Worm (Caenorhabditis elegans) whole organism, late embryonic: ENCODE data around the gene Y57G11C.30.
A peak's percentile ranks its signal among the peaks of the same experiment; 100 is the strongest.

Experiments
- C08G9.2 ChIP-seq: sonication (generic microtip); optimal IDR thresholded peaks from 2 replicates; lab custom pipeline; 2016; ENCODE audit warnings: mild to moderate bottlenecking, missing genetic modification characterization, moderate library complexity, missing compliant biosample characterization
- F13H6.1 ChIP-seq: sonication (generic microtip); optimal IDR thresholded peaks from 2 replicates; lab custom pipeline; 2016; ENCODE audit warnings: missing genetic modification characterization, missing compliant biosample characterization
- K09A11.1 ChIP-seq: sonication (generic microtip); optimal IDR thresholded peaks from 2 replicates; lab custom pipeline; 2017; ENCODE audit warnings: antibody characterized with exemption, mild to moderate bottlenecking, missing genetic modification characterization, missing compliant biosample characterization; ENCODE audit not compliant: insufficient read depth
- T23F11.4 ChIP-seq: fragments of 200-800 bp; sonication (Bioruptor generic); optimal IDR thresholded peaks from 2 replicates; lab custom pipeline; 2018; ENCODE audit warnings: mild to moderate bottlenecking, missing genetic modification characterization, missing compliant biosample characterization
- ahr-1 ChIP-seq: sonication (generic microtip); optimal IDR thresholded peaks from 2 replicates; lab custom pipeline; 2016; ENCODE audit warnings: missing genetic modification characterization, missing compliant biosample characterization
- ceh-14 ChIP-seq: sonication (generic microtip); optimal IDR thresholded peaks from 2 replicates; lab custom pipeline; 2016; ENCODE audit warnings: missing genotype, missing genetic modification characterization, missing compliant biosample characterization
- ceh-18 ChIP-seq: sonication (generic microtip); optimal IDR thresholded peaks from 2 replicates; lab custom pipeline; 2016; ENCODE audit warnings: missing genetic modification characterization, missing compliant biosample characterization
- ceh-30 ChIP-seq: fragments of 150-350 bp; optimal IDR thresholded peaks from 2 replicates; lab custom pipeline; 2014; ENCODE audit warnings: missing biosample characterization, missing genetic modification characterization
- ceh-34 ChIP-seq: sonication (generic microtip); optimal IDR thresholded peaks from 2 replicates; lab custom pipeline; 2016; ENCODE audit warnings: mild to moderate bottlenecking, missing genetic modification characterization, missing compliant biosample characterization
- ceh-45 ChIP-seq: fragments of 200-800 bp; sonication (Bioruptor generic); IDR thresholded peaks from 2 replicates; pipeline ENCODE4 v1.3.6; 2022; ENCODE audit warnings: missing genetic modification reagents, missing genetic modification characterization, missing compliant biosample characterization
- ceh-6 ChIP-seq: fragments of 200-800 bp; sonication (Bioruptor generic); optimal IDR thresholded peaks from 2 replicates; lab custom pipeline; 2018; ENCODE audit warnings: mild to moderate bottlenecking, missing genetic modification characterization, missing compliant biosample characterization
- ceh-9 ChIP-seq: sonication (generic microtip); optimal IDR thresholded peaks from 2 replicates; lab custom pipeline; 2016; ENCODE audit warnings: mild to moderate bottlenecking, missing genetic modification characterization, inconsistent platforms, missing compliant biosample characterization
- dmd-4 ChIP-seq: sonication (generic microtip); optimal IDR thresholded peaks from 2 replicates; lab custom pipeline; 2016; ENCODE audit warnings: borderline replicate concordance, missing genetic modification characterization, missing compliant biosample characterization
- dve-1 ChIP-seq: sonication (generic microtip); optimal IDR thresholded peaks from 2 replicates; lab custom pipeline; 2017; ENCODE audit warnings: antibody characterized with exemption, mild to moderate bottlenecking, missing genetic modification characterization, missing compliant biosample characterization
- elt-2 ChIP-seq: sonication (generic microtip); optimal IDR thresholded peaks from 2 replicates; lab custom pipeline; 2016; ENCODE audit warnings: missing genetic modification reagents, missing genetic modification characterization, missing compliant biosample characterization
- ets-4 ChIP-seq: sonication (generic microtip); optimal IDR thresholded peaks from 2 replicates; lab custom pipeline; 2016; ENCODE audit warnings: missing genetic modification characterization, missing compliant biosample characterization
- fkh-10 ChIP-seq: fragments of 150-350 bp; optimal IDR thresholded peaks from 2 replicates; lab custom pipeline; 2014; ENCODE audit warnings: missing biosample characterization, missing genetic modification reagents, missing genetic modification characterization
- gmeb-2 ChIP-seq: sonication (generic microtip); optimal IDR thresholded peaks from 2 replicates; lab custom pipeline; 2016; ENCODE audit warnings: missing genetic modification characterization, inconsistent platforms, missing compliant biosample characterization
- hlh-13 ChIP-seq: fragments of 200-800 bp; sonication (Bioruptor generic); optimal IDR thresholded peaks from 2 replicates; lab custom pipeline; 2018; ENCODE audit warnings: mild to moderate bottlenecking, missing genetic modification characterization, missing compliant biosample characterization
- hlh-15 ChIP-seq: sonication (generic microtip); optimal IDR thresholded peaks from 2 replicates; lab custom pipeline; 2016; ENCODE audit warnings: missing genetic modification characterization, missing compliant biosample characterization
- hlh-6 ChIP-seq: sonication (generic microtip); optimal IDR thresholded peaks from 2 replicates; lab custom pipeline; 2016; ENCODE audit warnings: missing genotype, missing genetic modification characterization, missing compliant biosample characterization
- lin-11 ChIP-seq: fragments of 200-800 bp; sonication (Bioruptor generic); optimal IDR thresholded peaks from 2 replicates; lab custom pipeline; 2018; ENCODE audit warnings: mild to moderate bottlenecking, missing genetic modification characterization, missing compliant biosample characterization
- mec-3 ChIP-seq: sonication (generic microtip); optimal IDR thresholded peaks from 2 replicates; lab custom pipeline; 2016; ENCODE audit warnings: borderline replicate concordance, missing genetic modification characterization, missing compliant biosample characterization
- nfya-1 ChIP-seq: sonication (generic microtip); optimal IDR thresholded peaks from 2 replicates; lab custom pipeline; 2017; ENCODE audit warnings: missing genetic modification characterization, mild to moderate bottlenecking, missing compliant biosample characterization, antibody characterized with exemption, moderate library complexity
- npax-4 ChIP-seq: sonication (generic microtip); optimal IDR thresholded peaks from 2 replicates; lab custom pipeline; 2016; ENCODE audit warnings: missing genetic modification characterization, missing compliant biosample characterization
- odd-2 ChIP-seq: sonication (generic microtip); optimal IDR thresholded peaks from 2 replicates; lab custom pipeline; 2017; ENCODE audit warnings: antibody characterized with exemption, mild to moderate bottlenecking, missing genetic modification characterization, missing compliant biosample characterization
- pag-3 ChIP-seq: sonication (generic microtip); optimal IDR thresholded peaks from 2 replicates; lab custom pipeline; 2016; ENCODE audit warnings: missing compliant biosample characterization, missing genetic modification characterization, borderline replicate concordance
- pat-9 ChIP-seq: fragments of 200-800 bp; sonication (Bioruptor generic); optimal IDR thresholded peaks from 2 replicates; lab custom pipeline; 2018; ENCODE audit warnings: mild to moderate bottlenecking, missing genetic modification characterization, moderate library complexity, missing compliant biosample characterization
- pax-1 ChIP-seq: fragments of 150-350 bp; optimal IDR thresholded peaks from 2 replicates; lab custom pipeline; 2014; ENCODE audit warnings: missing biosample characterization, missing genetic modification characterization
- pha-4 ChIP-seq: fragments of 150-350 bp; optimal IDR thresholded peaks from 2 replicates; lab custom pipeline; 2018; ENCODE audit warnings: missing biosample characterization, missing genetic modification reagents, missing genetic modification characterization
- pros-1 ChIP-seq: fragments of 150-350 bp; optimal IDR thresholded peaks from 2 replicates; lab custom pipeline; 2014; ENCODE audit warnings: missing biosample characterization, missing genetic modification reagents, missing genetic modification characterization
- rnt-1 ChIP-seq: sonication (generic microtip); optimal IDR thresholded peaks from 2 replicates; lab custom pipeline; 2016; ENCODE audit warnings: missing genetic modification characterization, missing compliant biosample characterization
- tbx-7 ChIP-seq: sonication (generic microtip); optimal IDR thresholded peaks from 2 replicates; lab custom pipeline; 2016; ENCODE audit warnings: missing genotype, missing genetic modification characterization, missing compliant biosample characterization
- ttx-3 ChIP-seq: sonication (generic microtip); optimal IDR thresholded peaks from 2 replicates; lab custom pipeline; 2016; ENCODE audit warnings: missing genetic modification reagents, missing genetic modification characterization, missing compliant biosample characterization
- unc-3 ChIP-seq, 2 experiments: fragments of 200-800 bp in 1 of 2; sonication (Bioruptor generic) in 1 of 2; sonication (generic microtip) in 1 of 2; conservative IDR thresholded peaks in 1 of 2; optimal IDR thresholded peaks in 1 of 2; 2 replicates each; pipeline versions ENCODE4 v1.3.6 to Lab custom; 2016 to 2022; ENCODE audit warnings: missing compliant biosample characterization in 2 of 2, missing genetic modification characterization in 2 of 2, missing genetic modification reagents in 1 of 2
- unc-55 ChIP-seq: sonication (generic microtip); optimal IDR thresholded peaks from 2 replicates; lab custom pipeline; 2017; ENCODE audit warnings: missing biosample characterization, missing genetic modification reagents, missing genetic modification characterization
- zip-5 ChIP-seq: sonication (generic microtip); optimal IDR thresholded peaks from 2 replicates; lab custom pipeline; 2016; ENCODE audit warnings: missing genetic modification characterization, missing compliant biosample characterization
- ztf-16 ChIP-seq: sonication (generic microtip); optimal IDR thresholded peaks from 2 replicates; lab custom pipeline; 2017; ENCODE audit warnings: missing genetic modification characterization, missing compliant biosample characterization

Gene Y57G11C.30

DNA sequence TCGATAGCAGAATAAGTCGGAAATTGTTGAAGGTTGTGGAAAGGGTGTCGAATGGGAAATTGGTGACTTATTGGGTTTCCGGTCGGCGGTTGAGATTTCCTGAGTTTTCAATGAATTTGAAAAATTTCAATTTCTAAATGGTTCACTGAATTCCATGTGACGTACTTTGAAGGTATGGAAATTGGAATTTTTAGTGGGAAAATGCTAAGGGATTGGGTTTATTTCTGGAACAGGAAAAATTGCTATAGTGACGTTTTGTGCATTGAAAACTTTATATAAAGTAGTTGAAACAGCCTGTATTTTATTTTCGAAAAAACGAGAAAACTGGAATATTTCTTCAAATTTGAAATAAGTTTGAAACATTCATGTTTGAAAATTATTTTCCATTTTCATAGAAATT, 29.1 kb upstream of the Y57G11C.30 start, which contains the start of gene pnc-2:
Gene pnc-2 (minus strand): TSS at position 101 of the 400 bp plus-strand sequence.
- TF ChIP-seq odd-2 (tag; lab: Kevin White, UChicago) (no peak), ttx-3 (no peak), ahr-1 (tag; lab: Kevin White, UChicago) (no peak), ceh-34 (tag; lab: Kevin White, UChicago) (no peak), ceh-6 (no peak), dmd-4 (tag; lab: Kevin White, UChicago) (no peak), ceh-30 (tag; lab: Kevin White, UChicago) (no peak), npax-4 (tag; lab: Kevin White, UChicago) (no peak), ceh-18 (tag; lab: Kevin White, UChicago) (no peak), mec-3 (no peak), pag-3 (tag; lab: Kevin White, UChicago) (no peak), fkh-10 (no peak), ceh-9 (no peak), lin-11 (tag; lab: Kevin White, UChicago) (no peak), ztf-16 (tag; lab: Kevin White, UChicago) (no peak)

DNA sequence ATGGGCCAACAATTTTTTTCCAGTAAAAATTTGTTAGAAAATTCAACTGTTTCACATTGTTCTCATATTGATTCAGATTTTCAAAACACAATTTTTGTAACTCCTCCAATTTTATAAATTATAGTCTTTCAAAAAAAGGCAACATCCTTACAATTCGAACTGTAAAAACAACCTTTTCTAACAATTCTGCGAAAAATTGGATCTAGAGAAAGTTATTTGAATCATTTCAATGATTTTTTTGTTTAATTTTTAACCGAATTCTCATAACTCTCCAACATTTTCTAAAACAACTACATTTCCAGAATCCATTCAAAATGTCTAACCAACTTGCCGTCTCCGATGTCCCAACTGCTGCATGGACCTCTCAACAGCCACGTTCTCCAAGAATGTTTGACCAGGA, 19.4 kb upstream of the Y57G11C.30 start, which contains the start of gene ccch-5:
Gene ccch-5 (plus strand): TSS at position 301 of the 400 bp plus-strand sequence.
- TF ChIP-seq ceh-45 (no peak), nfya-1 (tag; lab: Kevin White, UChicago) (no peak), C08G9.2 (tag; lab: Kevin White, UChicago) (no peak), rnt-1 (tag; lab: Kevin White, UChicago) (no peak), ceh-34 (tag; lab: Kevin White, UChicago) (no peak), pax-1 (no peak)
- TF ChIP-seq, all 69 proteins: peak for 0

- TF ChIP-seq tbx-7 (no peak), ttx-3 (no peak), ceh-6 (no peak), pat-9 (tag; lab: Kevin White, UChicago) (no peak), ets-4 (tag; lab: Kevin White, UChicago) (no peak), ceh-9 (no peak), unc-55 (GFP tag; lab: Kevin White, UChicago) (no peak), pha-4 (tag; lab: Kevin White, UChicago) (no peak)
- TF ChIP-seq, all 69 proteins: peak for 0
Observed at ce11 chrIV:14929421-14929820, 9.3 kb upstream of the Y57G11C.30 start, which contains the start of gene Y57G11C.28. Y57G11C.28 (plus strand) TSS chrIV:14929721.

DNA sequence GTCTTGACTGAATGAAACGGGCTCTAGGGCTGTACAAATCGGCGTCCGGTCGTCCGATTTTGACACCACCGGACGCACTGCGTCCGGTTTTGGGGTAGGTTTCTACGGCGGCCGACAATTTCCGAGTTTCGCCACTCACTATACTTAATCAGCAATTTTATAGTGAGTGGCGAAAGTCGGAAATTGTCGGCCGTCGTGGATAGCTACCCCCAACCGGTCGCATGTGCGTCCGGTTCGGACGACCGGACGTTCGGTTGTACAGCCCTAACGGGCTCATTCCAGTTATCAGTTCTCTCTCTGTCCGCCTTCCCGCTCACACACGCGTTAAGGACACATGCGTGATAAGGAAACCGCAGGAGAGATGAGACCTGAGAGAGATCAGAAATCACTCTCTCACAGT, 6.1 kb upstream of the Y57G11C.30 start, which contains the start of gene Y57G11C.1131:
Gene Y57G11C.1131 (plus strand): TSS at position 333 of the 400 bp plus-strand sequence.
- TF ChIP-seq gmeb-2 (tag; lab: Kevin White, UChicago) (no peak), elt-2 (tag; lab: Kevin White, UChicago) (peak; percentile 28)

ce11 chrIV:14937017-14937416, 1.7 kb upstream of the Y57G11C.30 start, which contains the start of gene Y57G11C.1144:
Y57G11C.1144 (plus strand) TSS chrIV:14937317.
- TF ChIP-seq fkh-10: no peak
- TF ChIP-seq hlh-13 (GFP tag; lab: Kevin White, UChicago): no peak
- no peak for TF ChIP-seq T23F11.4 (GFP tag; lab: Kevin White, UChicago)
- TF ChIP-seq hlh-15 (tag; lab: Kevin White, UChicago): no peak
- no peak for TF ChIP-seq ceh-14 (tag; lab: Kevin White, UChicago)
- TF ChIP-seq zip-5: no peak
- no peak for TF ChIP-seq odd-2 (tag; lab: Kevin White, UChicago)
- no peak for TF ChIP-seq dve-1
- no peak for TF ChIP-seq pros-1 (tag; lab: Kevin White, UChicago)
- no peak for TF ChIP-seq F13H6.1
- no peak for TF ChIP-seq unc-3 (GFP tag; conservative IDR thresholded peaks at IDR 0.05; lab: Robert Waterston, UW)
- TF ChIP-seq unc-3 (tag; optimal IDR thresholded peaks at IDR 0.05; lab: Kevin White, UChicago): no peak
- TF ChIP-seq hlh-6 (tag; lab: Kevin White, UChicago): no peak
- no peak for TF ChIP-seq gmeb-2 (tag; lab: Kevin White, UChicago)
- no peak for TF ChIP-seq pag-3 (tag; lab: Kevin White, UChicago)
- no peak for TF ChIP-seq rnt-1 (tag; lab: Kevin White, UChicago)
- no peak for TF ChIP-seq K09A11.1 (tag; lab: Kevin White, UChicago)
